Worm (Caenorhabditis elegans) whole organism, mixed stage, embryonic: ENCODE results near the gene hmt-1.

Experiments used
- bed-3 ChIP-seq: fragments of 200-800 bp; sonication (Bioruptor generic); optimal IDR thresholded peaks from 3 replicates; lab custom pipeline; 2018; ENCODE audit warnings: mild to moderate bottlenecking, missing genetic modification characterization, moderate library complexity, missing compliant biosample characterization
- drap-1 ChIP-seq: fragments of 200-800 bp; sonication (Bioruptor generic); optimal IDR thresholded peaks from 3 replicates; lab custom pipeline; 2018; ENCODE audit warnings: mild to moderate bottlenecking, missing genetic modification characterization, missing compliant biosample characterization
- hlh-1 ChIP-seq: fragments of 150-350 bp; optimal IDR thresholded peaks from 2 replicates; lab custom pipeline; 2014; ENCODE audit warnings: missing biosample characterization, missing genetic modification reagents, missing genetic modification characterization
- lin-13 ChIP-seq: fragments of 150-350 bp; optimal IDR thresholded peaks from 2 replicates; lab custom pipeline; 2014; ENCODE audit warnings: missing biosample characterization, missing genetic modification characterization
- pha-4 ChIP-seq: fragments of 150-350 bp; optimal IDR thresholded peaks from 2 replicates; lab custom pipeline; 2018; ENCODE audit warnings: missing biosample characterization, missing genetic modification reagents, missing genetic modification characterization
- unc-62 ChIP-seq: fragments of 150-350 bp; optimal IDR thresholded peaks from 2 replicates; lab custom pipeline; 2014; ENCODE audit warnings: missing biosample characterization, missing genetic modification reagents, missing genetic modification characterization
- ztf-11 ChIP-seq: fragments of 150-350 bp; optimal IDR thresholded peaks from 2 replicates; lab custom pipeline; 2014; ENCODE audit warnings: missing biosample characterization, missing genetic modification characterization

hmt-1 gene

DNA sequence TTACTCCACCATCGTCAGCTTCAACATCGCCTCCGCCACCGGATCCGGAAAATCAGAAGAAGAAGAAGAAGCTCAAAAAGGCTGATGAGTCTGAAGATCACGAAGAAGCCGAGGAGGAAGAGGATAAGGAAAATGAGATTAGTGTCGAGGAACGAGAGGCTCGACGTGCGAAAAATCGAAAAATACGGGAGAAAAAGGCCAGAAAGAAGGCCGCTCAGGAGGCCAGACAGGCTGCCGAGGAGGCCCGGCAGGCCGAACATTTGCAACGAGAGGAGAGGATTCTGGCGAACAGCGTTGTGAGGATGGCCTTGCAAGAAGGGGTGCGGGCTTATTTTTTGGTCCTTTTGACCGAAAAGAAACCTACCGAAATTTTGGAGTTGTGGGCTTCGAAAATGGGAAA lies 54.6 kb downstream of the hmt-1 start:
- TF ChIP-seq hlh-1 (tag; lab: Kevin White, UChicago) (no peak), lin-13 (tag; lab: Kevin White, UChicago) (no peak), unc-62 (GFP tag; lab: Kevin White, UChicago) (no peak), drap-1 (GFP tag; lab: Kevin White, UChicago) (no peak), bed-3 (GFP tag; lab: Kevin White, UChicago) (no peak), ztf-11 (tag; lab: Kevin White, UChicago) (no peak), pha-4 (tag; lab: Kevin White, UChicago) (no peak)
